Worm (Caenorhabditis elegans): ENCODE data around the gene pnp-1.

- TF ChIP-seq lin-13 (GFP tag; optimal IDR thresholded peaks at IDR 0.05) (no peak), ztf-7 (tag; optimal IDR thresholded peaks at IDR 0.05) (no peak)
These were observed 4.8 kb downstream of the pnp-1 start for ce11 chrIV:293163-293755.
